Fruit fly (Drosophila melanogaster): Measurements from ENCODE around the gene CG14210.
A peak's percentile ranks its signal among the peaks of the same experiment; 100 is the strongest.

Gene CG14210

DNA sequence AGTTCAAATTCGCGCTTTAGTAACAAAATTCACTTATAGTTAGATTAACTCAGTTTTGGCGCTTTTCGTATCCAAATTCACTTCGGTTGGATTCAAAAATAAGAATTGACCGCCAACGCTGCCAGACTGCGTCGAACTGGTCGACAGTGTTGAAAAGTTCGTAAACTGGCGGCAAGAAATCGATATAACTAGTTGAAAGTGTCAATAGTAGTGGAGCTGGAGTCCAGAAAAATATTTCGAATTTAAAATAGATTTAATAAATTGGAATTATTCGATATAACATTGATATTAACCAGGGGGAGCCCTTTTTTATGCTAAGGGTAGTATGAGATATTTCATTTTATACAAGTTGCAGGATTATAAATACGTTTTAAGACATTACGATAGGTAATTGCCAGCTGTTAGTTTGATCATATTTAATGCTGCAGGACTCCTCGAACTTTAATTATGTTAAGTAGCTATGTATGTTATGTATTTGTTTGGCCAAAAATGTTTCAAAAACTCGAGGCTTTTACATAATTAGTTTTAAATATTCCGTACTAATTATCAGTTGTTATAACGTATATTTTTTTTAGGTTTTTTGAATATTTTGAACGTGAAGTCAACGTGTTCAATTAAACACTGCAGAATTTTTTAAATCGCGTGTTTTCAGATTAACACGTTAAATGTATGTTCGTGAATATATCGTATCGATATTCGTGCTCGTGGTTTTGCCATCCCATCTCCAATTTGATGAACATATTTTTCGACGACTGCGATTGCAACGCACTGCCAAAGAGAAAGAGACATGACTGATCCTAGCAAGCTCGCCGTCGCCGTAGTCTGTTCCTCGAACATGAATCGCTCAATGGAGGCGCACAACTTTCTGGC lies 48.1 kb downstream of the CG14210 start, which contains the start of the genes CG14223 and Ssu72 (continued):
- TF ChIP-seq D19A (tag; optimal IDR thresholded peaks at IDR 0.05) = no peak
- TF ChIP-seq CG1792 (GFP tag; optimal IDR thresholded peaks at IDR 0.05) = no peak
- no peak for TF ChIP-seq chif (GFP tag; optimal IDR thresholded peaks at IDR 0.05)
- TF ChIP-seq CG7271 (tag; optimal IDR thresholded peaks at IDR 0.05) = no peak
- TF ChIP-seq br (optimal IDR thresholded peaks at IDR 0.05) = no peak
- no peak for TF ChIP-seq stc (GFP tag; IDR thresholded peaks at IDR 0.05)
- peak; percentile 75 for TF ChIP-seq CG16813 (GFP tag; IDR thresholded peaks at IDR 0.05; ENCODE audit: partially characterized antibody)
- TF ChIP-seq sqz (GFP tag; optimal IDR thresholded peaks at IDR 0.05) = no peak
- no peak for TF ChIP-seq CG15011 (GFP tag; optimal IDR thresholded peaks at IDR 0.05)
- TF ChIP-seq btn (GFP tag; optimal IDR thresholded peaks at IDR 0.05) = no peak
- no peak for TF ChIP-seq CG10654 (GFP tag; optimal IDR thresholded peaks at IDR 0.05)
- TF ChIP-seq CG9817 (tag; optimal IDR thresholded peaks at IDR 0.05) = no peak
- TF ChIP-seq chinmo (GFP tag; IDR thresholded peaks at IDR 0.05; ENCODE audit: partially characterized antibody) = 0 out of 4 replicates have a peak, but pooled peaks have one; percentile 52
- no peak for TF ChIP-seq CG15073 (GFP tag; optimal IDR thresholded peaks at IDR 0.05)
- TF ChIP-seq CG34224 (GFP tag; IDR thresholded peaks at IDR 0.05; ENCODE audit: partially characterized antibody) = peak; percentile 75
- TF ChIP-seq CG4360 (GFP tag; IDR thresholded peaks at IDR 0.05) = no peak
- no peak for TF ChIP-seq lilli (GFP tag; optimal IDR thresholded peaks at IDR 0.05)
- TF ChIP-seq CG17829 (tag; optimal IDR thresholded peaks at IDR 0.05) = no peak
- TF ChIP-seq Xbp1 (GFP tag; optimal IDR thresholded peaks at IDR 0.05) = no peak
- TF ChIP-seq CG6791 (GFP tag; IDR thresholded peaks at IDR 0.05; ENCODE audit: partially characterized antibody) = peak; percentile 78
- TF ChIP-seq grau (tag; optimal IDR thresholded peaks at IDR 0.05) = no peak
- peak; percentile 62 for TF ChIP-seq unc-4 (GFP tag; IDR thresholded peaks at IDR 0.05; ENCODE audit: partially characterized antibody)
- TF ChIP-seq bigmax (GFP tag; optimal IDR thresholded peaks at IDR 0.05) = no peak
- TF ChIP-seq CG10543 (GFP tag; optimal IDR thresholded peaks at IDR 0.05) = no peak
- no peak for TF ChIP-seq Vsx1 (GFP tag; optimal IDR thresholded peaks at IDR 0.05)
- no peak for TF ChIP-seq CG32532 (GFP tag; IDR thresholded peaks at IDR 0.05)
- no peak for TF ChIP-seq CG17186 (GFP tag; optimal IDR thresholded peaks at IDR 0.05)
- no peak for TF ChIP-seq CG6765 (GFP tag; optimal IDR thresholded peaks at IDR 0.05)
- no peak for TF ChIP-seq pum (GFP tag; optimal IDR thresholded peaks at IDR 0.05)
- no peak for TF ChIP-seq peb (GFP tag; IDR thresholded peaks at IDR 0.05)
- no peak for TF ChIP-seq BtbVII (GFP tag; optimal IDR thresholded peaks at IDR 0.05)
- no peak for TF ChIP-seq B-H2 (GFP tag; optimal IDR thresholded peaks at IDR 0.05)
- no peak for TF ChIP-seq zfh2 (GFP tag; optimal IDR thresholded peaks at IDR 0.05)
- no peak for TF ChIP-seq CG1233 (GFP tag; optimal IDR thresholded peaks at IDR 0.05)
- TF ChIP-seq MESR4 (GFP tag; optimal IDR thresholded peaks at IDR 0.05) = peak; percentile 74
- no peak for TF ChIP-seq CG31388 (GFP tag; optimal IDR thresholded peaks at IDR 0.05)
- no peak for TF ChIP-seq Hr78 (GFP tag; optimal IDR thresholded peaks at IDR 0.05)
- TF ChIP-seq dm (GFP tag; optimal IDR thresholded peaks at IDR 0.05) = no peak
- TF ChIP-seq CG6654 (GFP tag; optimal IDR thresholded peaks at IDR 0.05) = no peak
- no peak for TF ChIP-seq CG11456 (GFP tag; IDR thresholded peaks at IDR 0.05)
- TF ChIP-seq Med (GFP tag) = peak; percentile 82
- no peak for TF ChIP-seq rib (GFP tag; IDR thresholded peaks at IDR 0.05)
- TF ChIP-seq CG13287 (GFP tag; IDR thresholded peaks at IDR 0.05; ENCODE audit: partially characterized antibody) = peak; percentile 84
- no peak for TF ChIP-seq her (GFP tag; optimal IDR thresholded peaks at IDR 0.05)
- no peak for TF ChIP-seq crp (GFP tag; optimal IDR thresholded peaks at IDR 0.05)
- peak; percentile 86 for TF ChIP-seq E2f2 (GFP tag; IDR thresholded peaks at IDR 0.05)
- TF ChIP-seq Hmr (GFP tag; optimal IDR thresholded peaks at IDR 0.05) = no peak
- no peak for TF ChIP-seq NFAT (GFP tag; IDR thresholded peaks at IDR 0.05)
- TF ChIP-seq CG16779 (GFP tag; IDR thresholded peaks at IDR 0.05) = no peak

Data from whole organism, embryonic.